Fruit fly (Drosophila melanogaster) whole organism, embryonic: Measurements from ENCODE around the gene Hsp110.

Experiments
- ATbp ChIP-seq: fragments of 200-800 bp; sonication (Bioruptor generic); optimal IDR thresholded peaks from 2 replicates; lab custom pipeline; 2017; ENCODE audit warnings: missing biosample characterization, mild to moderate bottlenecking, missing genetic modification characterization, missing genetic modification reagents
- CG1024 ChIP-seq: fragments of 200-800 bp; sonication (Bioruptor generic); IDR thresholded peaks from 2 replicates; pipeline ENCODE4 v1.3.6; 2022; ENCODE audit warnings: missing biosample characterization, missing genetic modification characterization
- CG10267 ChIP-seq: fragments of 200-800 bp; sonication (Bioruptor generic); optimal IDR thresholded peaks from 2 replicates; lab custom pipeline; 2018; ENCODE audit warnings: missing biosample characterization, mild to moderate bottlenecking, missing genetic modification characterization, moderate library complexity
- CG11247 ChIP-seq: fragments of 200-800 bp; sonication (Bioruptor generic); IDR thresholded peaks from 2 replicates; pipeline ENCODE4 v1.3.6; 2022; ENCODE audit warnings: missing biosample characterization, missing genetic modification characterization
- CG12391 ChIP-seq: fragments of 200-800 bp; sonication (Bioruptor generic); optimal IDR thresholded peaks from 3 replicates; lab custom pipeline; 2018; ENCODE audit warnings: missing biosample characterization, mild to moderate bottlenecking, missing genetic modification characterization, moderate library complexity
- CG12942 ChIP-seq: fragments of 200-800 bp; sonication (Bioruptor generic); optimal IDR thresholded peaks from 3 replicates; lab custom pipeline; 2016; ENCODE audit warnings: missing biosample characterization, missing genetic modification characterization
- CG13624 ChIP-seq: fragments of 200-800 bp; sonication (Bioruptor generic); optimal IDR thresholded peaks from 2 replicates; lab custom pipeline; 2016; ENCODE audit warnings: missing biosample characterization, missing genetic modification characterization
- CG13775 ChIP-seq: fragments of 200-800 bp; sonication (Bioruptor generic); optimal IDR thresholded peaks from 3 replicates; lab custom pipeline; 2017; ENCODE audit warnings: missing biosample characterization, mild to moderate bottlenecking, missing genetic modification characterization
- CG14965 ChIP-seq: fragments of 200-800 bp; sonication (Bioruptor generic); optimal IDR thresholded peaks from 2 replicates; lab custom pipeline; 2016; ENCODE audit warnings: missing biosample characterization, missing genetic modification characterization, borderline replicate concordance
- CG16779 ChIP-seq: fragments of 200-800 bp; sonication (Bioruptor generic); IDR thresholded peaks from 2 replicates; pipeline ENCODE4 v1.3.6; 2022; ENCODE audit warnings: missing biosample characterization, missing genetic modification characterization
- CG17186 ChIP-seq: fragments of 200-800 bp; sonication (Bioruptor generic); optimal IDR thresholded peaks from 3 replicates; lab custom pipeline; 2017; ENCODE audit warnings: missing biosample characterization, missing genetic modification reagents, missing genetic modification characterization
- CG17829 ChIP-seq: fragments of 200-800 bp; optimal IDR thresholded peaks from 2 replicates; lab custom pipeline; 2019; ENCODE audit warnings: missing biosample characterization, mild to moderate bottlenecking, missing genetic modification characterization, moderate library complexity
- CG7745 ChIP-seq: fragments of 200-800 bp; sonication (Bioruptor generic); optimal IDR thresholded peaks from 2 replicates; lab custom pipeline; 2018; ENCODE audit warnings: missing biosample characterization, mild to moderate bottlenecking, missing genetic modification characterization, moderate library complexity
- CG8281 ChIP-seq: fragments of 200-800 bp; sonication (Bioruptor generic); optimal IDR thresholded peaks from 2 replicates; lab custom pipeline; 2018; ENCODE audit warnings: missing biosample characterization, mild to moderate bottlenecking, missing genetic modification characterization, moderate library complexity
- CG8290 ChIP-seq, 3 experiments: fragments of 200-800 bp; sonication (Bioruptor generic); optimal IDR thresholded peaks; 2 replicates each; lab custom pipeline; 2016 to 2019; ENCODE audit warnings: missing biosample characterization in 3 of 3, missing genetic modification characterization in 3 of 3, mild to moderate bottlenecking in 2 of 3, moderate library complexity in 1 of 3
- D ChIP-seq, 2 experiments: fragments of 200-800 bp in 1 of 2; fragments of >200 bp in 1 of 2; sonication (Bioruptor generic) in 1 of 2; optimal IDR thresholded peaks; 2 replicates in 1 of 2; 3 replicates in 1 of 2; lab custom pipeline; 2017; ENCODE audit warnings: mild to moderate bottlenecking in 1 of 2, missing biosample characterization in 1 of 2, missing genetic modification characterization in 1 of 2, missing genetic modification reagents in 1 of 2
- Hand ChIP-seq: fragments of 200-800 bp; sonication (Bioruptor generic); optimal IDR thresholded peaks from 2 replicates; lab custom pipeline; 2017; ENCODE audit warnings: mild to moderate bottlenecking, missing biosample characterization, missing genetic modification reagents, missing genetic modification characterization
- HmgD ChIP-seq: fragments of 200-800 bp; sonication (Bioruptor generic); optimal IDR thresholded peaks from 3 replicates; lab custom pipeline; 2016; ENCODE audit warnings: missing biosample characterization, missing genetic modification characterization
- Hmr ChIP-seq: fragments of 200-800 bp; sonication (Bioruptor generic); optimal IDR thresholded peaks from 3 replicates; lab custom pipeline; 2017; ENCODE audit warnings: mild to moderate bottlenecking, missing biosample characterization, missing genetic modification reagents, missing genetic modification characterization
- Kr ChIP-seq: fragments of 200-800 bp; sonication (Bioruptor generic); optimal IDR thresholded peaks from 2 replicates; lab custom pipeline; 2017; ENCODE audit warnings: missing biosample characterization, mild to moderate bottlenecking, missing genetic modification characterization
- Lim3 ChIP-seq: fragments of 200-800 bp; sonication (Bioruptor generic); IDR thresholded peaks from 2 replicates; pipeline ENCODE4 v1.3.6; 2022; ENCODE audit warnings: missing biosample characterization, missing genetic modification characterization
- Myb ChIP-seq: fragments of 200-800 bp; sonication (Bioruptor generic); optimal IDR thresholded peaks from 2 replicates; lab custom pipeline; 2016; ENCODE audit warnings: missing biosample characterization, missing genetic modification characterization
- NK7.1 ChIP-seq: fragments of 200-800 bp; sonication (Bioruptor generic); optimal IDR thresholded peaks from 3 replicates; lab custom pipeline; 2016; ENCODE audit warnings: missing biosample characterization, missing genetic modification characterization
- Neu2 ChIP-seq: fragments of 200-800 bp; sonication (Bioruptor generic); optimal IDR thresholded peaks from 3 replicates; lab custom pipeline; 2016; ENCODE audit warnings: missing biosample characterization, missing genetic modification characterization, borderline replicate concordance
- Opbp ChIP-seq: fragments of 200-800 bp; sonication (Bioruptor generic); IDR thresholded peaks from 3 replicates; pipeline ENCODE4 v1.3.6; 2022; ENCODE audit warnings: missing biosample characterization, missing genetic modification characterization; ENCODE audit not compliant: partially characterized antibody
- Six4 ChIP-seq: fragments of 200-800 bp; sonication (Bioruptor generic); optimal IDR thresholded peaks from 2 replicates; lab custom pipeline; 2016; ENCODE audit warnings: missing biosample characterization, missing genetic modification characterization
- Sox100B ChIP-seq: fragments of 200-800 bp; sonication (Bioruptor generic); optimal IDR thresholded peaks from 3 replicates; lab custom pipeline; 2018; ENCODE audit warnings: missing biosample characterization, mild to moderate bottlenecking, missing genetic modification characterization
- Sox102F ChIP-seq: fragments of 200-800 bp; sonication (Bioruptor generic); optimal IDR thresholded peaks from 2 replicates; lab custom pipeline; 2018; ENCODE audit warnings: missing biosample characterization, mild to moderate bottlenecking, missing genetic modification characterization, moderate library complexity
- Xbp1 ChIP-seq: fragments of 200-800 bp; sonication (Bioruptor generic); optimal IDR thresholded peaks from 3 replicates; lab custom pipeline; 2016; ENCODE audit warnings: missing biosample characterization, mild to moderate bottlenecking, missing genetic modification characterization
- aop ChIP-seq: fragments of 200-800 bp; sonication (Bioruptor generic); IDR thresholded peaks from 2 replicates; pipeline ENCODE4 v1.3.6; 2022; ENCODE audit warnings: missing biosample characterization, missing genetic modification characterization
- ase ChIP-seq: fragments of 200-800 bp; sonication (Bioruptor generic); IDR thresholded peaks from 3 replicates; pipeline ENCODE4 v1.3.6; 2022; ENCODE audit warnings: missing biosample characterization, missing genetic modification characterization
- btn ChIP-seq: fragments of 200-800 bp; sonication (Bioruptor generic); optimal IDR thresholded peaks from 2 replicates; lab custom pipeline; 2016; ENCODE audit warnings: missing biosample characterization, missing genetic modification characterization
- crc ChIP-seq: fragments of 200-800 bp; sonication (Bioruptor generic); optimal IDR thresholded peaks from 2 replicates; lab custom pipeline; 2016; ENCODE audit warnings: missing biosample characterization, missing genetic modification characterization
- dan ChIP-seq: fragments of 200-800 bp; sonication (Bioruptor generic); IDR thresholded peaks from 2 replicates; pipeline ENCODE4 v1.3.6; 2022; ENCODE audit warnings: missing biosample characterization, missing genetic modification characterization
- fd96Cb ChIP-seq: fragments of 200-800 bp; sonication (Bioruptor generic); optimal IDR thresholded peaks from 2 replicates; lab custom pipeline; 2018; ENCODE audit warnings: missing biosample characterization, mild to moderate bottlenecking, missing genetic modification characterization, moderate library complexity
- gcm2 ChIP-seq: fragments of 200-800 bp; sonication (Bioruptor generic); optimal IDR thresholded peaks from 2 replicates; lab custom pipeline; 2016; ENCODE audit warnings: missing biosample characterization, missing genetic modification characterization
- gfzf ChIP-seq: fragments of 200-800 bp; sonication (Bioruptor generic); optimal IDR thresholded peaks from 2 replicates; lab custom pipeline; 2016; ENCODE audit warnings: missing biosample characterization, mild to moderate bottlenecking, missing genetic modification characterization, moderate library complexity
- ham ChIP-seq: fragments of 200-800 bp; sonication (Bioruptor generic); IDR thresholded peaks from 2 replicates; pipeline ENCODE4 v1.3.6; 2022; ENCODE audit warnings: missing biosample characterization, missing genetic modification characterization
- hbn ChIP-seq: fragments of 200-800 bp; sonication (Bioruptor generic); IDR thresholded peaks from 2 replicates; pipeline ENCODE4 v1.3.6; 2022; ENCODE audit warnings: missing biosample characterization, missing genetic modification characterization; ENCODE audit not compliant: partially characterized antibody
- kah ChIP-seq: fragments of 200-800 bp; sonication (Bioruptor generic); optimal IDR thresholded peaks from 2 replicates; lab custom pipeline; 2018; ENCODE audit warnings: missing biosample characterization, mild to moderate bottlenecking, missing genetic modification characterization
- luna ChIP-seq: fragments of 200-800 bp; sonication (Bioruptor generic); optimal IDR thresholded peaks from 2 replicates; lab custom pipeline; 2016; ENCODE audit warnings: missing biosample characterization, missing genetic modification characterization
- otp ChIP-seq: fragments of 200-800 bp; sonication (Bioruptor generic); IDR thresholded peaks from 3 replicates; pipeline ENCODE4, ENCODE4 v1.3.6; 2022; ENCODE audit warnings: missing biosample characterization, missing genetic modification characterization
- pho ChIP-seq: fragments of 200-800 bp; sonication (Bioruptor generic); optimal IDR thresholded peaks from 2 replicates; lab custom pipeline; 2016; ENCODE audit warnings: missing biosample characterization, missing genetic modification characterization
- psq ChIP-seq: fragments of 200-800 bp; sonication (Bioruptor generic); optimal IDR thresholded peaks from 2 replicates; lab custom pipeline; 2017; ENCODE audit warnings: missing biosample characterization, missing genetic modification characterization
- pum ChIP-seq: fragments of 200-800 bp; sonication (Bioruptor generic); optimal IDR thresholded peaks from 2 replicates; lab custom pipeline; 2016; ENCODE audit warnings: missing biosample characterization, missing genetic modification characterization
- run ChIP-seq: fragments of 200-800 bp; sonication (Bioruptor generic); optimal IDR thresholded peaks from 3 replicates; lab custom pipeline; 2018; ENCODE audit warnings: missing biosample characterization, mild to moderate bottlenecking, missing genetic modification characterization
- schlank ChIP-seq: fragments of 200-800 bp; sonication (Bioruptor generic); optimal IDR thresholded peaks from 2 replicates; lab custom pipeline; 2018; ENCODE audit warnings: missing biosample characterization, mild to moderate bottlenecking, missing genetic modification characterization
- so ChIP-seq: fragments of 200-800 bp; sonication (Bioruptor generic); IDR thresholded peaks from 3 replicates; pipeline ENCODE4 v1.3.6; 2022; ENCODE audit warnings: missing biosample characterization, missing genetic modification characterization
- tap ChIP-seq: fragments of 200-800 bp; optimal IDR thresholded peaks from 3 replicates; lab custom pipeline; 2019; ENCODE audit warnings: missing biosample characterization, mild to moderate bottlenecking, missing genetic modification characterization, moderate library complexity
- tup ChIP-seq: fragments of 200-800 bp; sonication (Bioruptor generic); optimal IDR thresholded peaks from 2 replicates; lab custom pipeline; 2016; ENCODE audit warnings: missing biosample characterization, mild to moderate bottlenecking, missing genetic modification characterization, moderate library complexity

Hsp110 gene

dm6 chr3L:14002524-14003135 is 34.2 kb upstream of the Hsp110 start (continued):
- TF ChIP-seq pum (GFP tag; lab: Kevin White, UChicago), result no peak
- no peak for TF ChIP-seq NK7.1 (GFP tag; lab: Kevin White, UChicago)
- no peak for TF ChIP-seq ham (GFP tag; lab: Robert Waterston, UW)
- TF ChIP-seq CG13775 (GFP tag; lab: Kevin White, UChicago), result no peak
- no peak for TF ChIP-seq pho
- TF ChIP-seq Hand (GFP tag; lab: Kevin White, UChicago), result no peak
- no peak for TF ChIP-seq ATbp (GFP tag; lab: Kevin White, UChicago)
- TF ChIP-seq Xbp1 (GFP tag; lab: Kevin White, UChicago), result no peak
- no peak for TF ChIP-seq schlank (tag; lab: Kevin White, UChicago)
- TF ChIP-seq HmgD (GFP tag; lab: Kevin White, UChicago), result peak; percentile 62
- TF ChIP-seq CG16779 (GFP tag; lab: Robert Waterston, UW), result no peak
- no peak for TF ChIP-seq CG10267
- no peak for TF ChIP-seq luna (GFP tag; lab: Kevin White, UChicago)
- TF ChIP-seq CG13624 (GFP tag; lab: Kevin White, UChicago), result peak; percentile 29
- TF ChIP-seq kah, result no peak
- TF ChIP-seq otp (GFP tag; lab: Robert Waterston, UW), result peak; percentile 52; the same call in 1 of the 3 replicates
- TF ChIP-seq Kr, result no peak
- TF ChIP-seq run, result no peak
- no peak for TF ChIP-seq CG8281 (tag; lab: Kevin White, UChicago)
- TF ChIP-seq CG7745, result peak; percentile 2
- no peak for TF ChIP-seq btn (GFP tag; lab: Kevin White, UChicago)
- TF ChIP-seq psq (GFP tag; lab: Kevin White, UChicago), result peak; percentile 100
- TF ChIP-seq dan (GFP tag; lab: Robert Waterston, UW), result no peak
- TF ChIP-seq CG1024 (GFP tag; lab: Robert Waterston, UW), result no peak
- no peak for TF ChIP-seq Six4 (GFP tag; lab: Kevin White, UChicago)
- no peak for TF ChIP-seq crc (GFP tag; lab: Kevin White, UChicago)
- peak; percentile 13 for TF ChIP-seq CG17829 (tag; lab: Kevin White, UChicago)
- TF ChIP-seq CG12942 (GFP tag; lab: Kevin White, UChicago), result no peak
- TF ChIP-seq tap (tag; lab: Kevin White, UChicago), result no peak
- no peak for TF ChIP-seq Sox102F (GFP tag; lab: Kevin White, UChicago)
- peak; percentile 72 for TF ChIP-seq gfzf (GFP tag; lab: Kevin White, UChicago)
- no peak for TF ChIP-seq Neu2 (GFP tag; lab: Kevin White, UChicago)
- TF ChIP-seq D (optimal IDR thresholded peaks at IDR 0.05; lab: Kevin White, UChicago), result no peak
- TF ChIP-seq D (GFP tag; optimal IDR thresholded peaks at IDR 0.05; lab: Kevin White, UChicago), result no peak
- no peak for TF ChIP-seq CG11247 (GFP tag; lab: Robert Waterston, UW)
- TF ChIP-seq Lim3 (GFP tag; lab: Robert Waterston, UW), result no peak
- TF ChIP-seq gcm2 (GFP tag; lab: Kevin White, UChicago), result no peak
- TF ChIP-seq so (GFP tag; lab: Robert Waterston, UW), result no peak
- TF ChIP-seq fd96Cb, result no peak
- TF ChIP-seq CG14965 (GFP tag; lab: Kevin White, UChicago), result no peak
- TF ChIP-seq Sox100B (GFP tag; lab: Kevin White, UChicago), result no peak
- TF ChIP-seq Myb (GFP tag; lab: Kevin White, UChicago), result no peak
- TF ChIP-seq aop, result no peak
- TF ChIP-seq hbn (GFP tag; lab: Robert Waterston, UW), result no peak
- no peak for TF ChIP-seq CG12391 (tag; lab: Kevin White, UChicago)
- TF ChIP-seq ase (GFP tag; lab: Robert Waterston, UW), result no peak
- TF ChIP-seq CG17186, result peak; percentile 60
- peak; percentile 77 for TF ChIP-seq Opbp (GFP tag; lab: Robert Waterston, UW)
- TF ChIP-seq tup (GFP tag; lab: Kevin White, UChicago), result no peak
- no peak for TF ChIP-seq CG8290 (GFP tag; optimal IDR thresholded peaks at IDR 0.05; lab: Kevin White, UChicago)
- peak in 1 of 2 experiments; percentile 75 for TF ChIP-seq CG8290 (tag; optimal IDR thresholded peaks at IDR 0.05; lab: Kevin White, UChicago)
- TF ChIP-seq Hmr, result no peak
